Worm (Caenorhabditis elegans) whole organism, early embryonic: ENCODE measurements around the gene gst-37.

Experiments used
- B0310.2 ChIP-seq: sonication (generic microtip); optimal IDR thresholded peaks from 2 replicates; lab custom pipeline; 2016; ENCODE audit warnings: mild to moderate bottlenecking, missing genetic modification characterization, missing compliant biosample characterization
- F13C5.2 ChIP-seq: sonication (generic microtip); optimal IDR thresholded peaks from 2 replicates; lab custom pipeline; 2017; ENCODE audit warnings: mild to moderate bottlenecking, missing genetic modification characterization, inconsistent platforms, missing compliant biosample characterization
- aly-1 ChIP-seq: sonication (generic microtip); optimal IDR thresholded peaks from 2 replicates; lab custom pipeline; 2016; ENCODE audit warnings: missing genetic modification characterization, missing compliant biosample characterization
- ama-1 ChIP-seq: fragments of 150-350 bp; optimal IDR thresholded peaks from 2 replicates; lab custom pipeline; 2014
- ets-7 ChIP-seq: sonication (generic microtip); optimal IDR thresholded peaks from 2 replicates; lab custom pipeline; 2016; ENCODE audit warnings: missing genotype, missing genetic modification characterization, missing compliant biosample characterization
- flt-1 ChIP-seq: fragments of 200-800 bp; sonication (Bioruptor generic); IDR thresholded peaks from 2 replicates; pipeline ENCODE4 v1.3.6; 2022; ENCODE audit warnings: missing genetic modification characterization, missing compliant biosample characterization
- pes-1 ChIP-seq: fragments of 200-800 bp; sonication (Bioruptor generic); IDR thresholded peaks from 2 replicates; pipeline ENCODE4 v1.3.6; 2022; ENCODE audit warnings: missing genetic modification reagents, missing genetic modification characterization, missing compliant biosample characterization
- sea-1 ChIP-seq: fragments of 200-800 bp; sonication (Bioruptor generic); conservative IDR thresholded peaks from 2 replicates; pipeline ENCODE4 v1.3.6; 2022; ENCODE audit warnings: missing genetic modification characterization, missing compliant biosample characterization
- tbx-11 ChIP-seq: fragments of 200-800 bp; sonication (Bioruptor generic); IDR thresholded peaks from 2 replicates; pipeline ENCODE4 v1.3.6; 2022; ENCODE audit warnings: missing genetic modification characterization, missing compliant biosample characterization
- tbx-37 ChIP-seq: fragments of 200-800 bp; sonication (Bioruptor generic); conservative IDR thresholded peaks from 2 replicates; pipeline ENCODE4 v1.3.6; 2022; ENCODE audit warnings: missing genetic modification reagents, missing genetic modification characterization, missing compliant biosample characterization

DNA sequence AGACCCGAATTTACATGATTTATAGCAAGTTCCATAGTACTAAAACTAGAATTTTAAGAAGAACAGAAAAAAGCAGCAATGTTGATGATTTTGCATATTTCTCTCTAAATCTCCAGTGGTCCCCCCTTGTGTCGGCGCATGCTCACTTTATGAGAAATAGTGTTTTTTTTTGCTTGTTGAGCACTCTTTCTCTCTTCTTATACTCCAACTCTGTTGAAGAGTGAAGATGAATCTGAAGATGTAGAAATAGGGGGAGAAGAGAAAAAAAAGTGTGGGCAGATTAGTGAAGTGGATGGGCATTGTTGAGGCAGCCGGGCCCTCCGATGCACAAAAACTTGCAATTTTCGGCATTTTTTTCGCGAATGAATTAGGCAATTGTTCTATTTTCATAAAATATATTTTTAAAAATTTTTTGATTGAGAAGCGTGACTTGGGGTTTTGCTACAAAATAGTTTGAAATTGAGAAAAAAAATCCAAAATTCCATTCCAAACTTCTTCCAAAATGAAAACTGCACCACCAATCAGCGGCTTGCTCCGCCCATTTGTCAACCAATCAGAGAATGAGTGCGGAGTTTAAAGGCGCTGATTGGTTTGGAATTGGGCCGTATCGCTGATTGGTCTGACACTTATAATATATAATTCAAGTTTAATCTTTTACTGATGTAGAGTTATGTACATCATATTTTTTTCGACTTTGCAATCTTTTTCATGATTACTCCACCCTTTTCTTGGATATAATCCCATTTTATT is 19.2 kb downstream of the gst-37 start:
- TF ChIP-seq ama-1 (no peak), sea-1 (GFP tag; lab: Robert Waterston, UW) (no peak), aly-1 (no peak), ets-7 (tag; lab: Kevin White, UChicago) (no peak), tbx-37 (GFP tag; lab: Robert Waterston, UW) (no peak), tbx-11 (no peak), pes-1 (no peak), flt-1 (GFP tag; lab: Robert Waterston, UW) (no peak), F13C5.2 (tag; lab: Kevin White, UChicago) (no peak), B0310.2 (no peak)
